Worm (Caenorhabditis elegans): ENCODE results near the gene Y17G7B.21.
A peak's percentile ranks its signal among the peaks of the same experiment; 100 is the strongest.

Y17G7B.21 gene

ce11 chrII:11964847-11965246 is 12.6 kb downstream of the Y17G7B.21 start (continued):
- TF ChIP-seq ceh-91 (GFP tag; IDR thresholded peaks at IDR 0.05), result 0 out of 2 replicates have a peak, but pooled peaks have one; percentile 29
- TF ChIP-seq lin-54 (GFP tag; optimal IDR thresholded peaks at IDR 0.05), result no peak
- TF ChIP-seq egl-44 (GFP tag; IDR thresholded peaks at IDR 0.05), result 0 out of 2 replicates have a peak, but pooled peaks have one; percentile 37
- 0 out of 2 replicates have a peak, but pooled peaks have one; percentile 36 for TF ChIP-seq Y79H2A.3 (GFP tag; conservative IDR thresholded peaks at IDR 0.05)
- peak; percentile 60 for TF ChIP-seq nfyb-1 (GFP tag; IDR thresholded peaks at IDR 0.05)
- peak; percentile 5 for TF ChIP-seq die-1 (tag; optimal IDR thresholded peaks at IDR 0.05)
- 0 out of 2 replicates have a peak, but pooled peaks have one; percentile 23 for TF ChIP-seq zfh-2 (GFP tag; conservative IDR thresholded peaks at IDR 0.05)
- no peak for TF ChIP-seq zim-3 (tag; optimal IDR thresholded peaks at IDR 0.05)
- no peak for TF ChIP-seq cebp-1 (GFP tag; IDR thresholded peaks at IDR 0.05)
- TF ChIP-seq cebp-1 (tag; optimal IDR thresholded peaks at IDR 0.05), result peak; percentile 15
- 0 out of 2 replicates have a peak, but pooled peaks have one; percentile 39 for TF ChIP-seq pbrm-1 (GFP tag; IDR thresholded peaks at IDR 0.05)
- no peak for TF ChIP-seq ceh-27 (GFP tag; optimal IDR thresholded peaks at IDR 0.05)
- 0 out of 2 replicates have a peak, but pooled peaks have one; percentile 9 for TF ChIP-seq F33H1.4 (GFP tag; IDR thresholded peaks at IDR 0.05)
- TF ChIP-seq athp-1 (tag; optimal IDR thresholded peaks at IDR 0.05), result peak; percentile 35
- TF ChIP-seq hlh-26 (GFP tag; conservative IDR thresholded peaks at IDR 0.05), result no peak
- no peak for TF ChIP-seq F49E8.2 (tag; optimal IDR thresholded peaks at IDR 0.05; ENCODE audit: insufficient read depth)

ce11 chrII:11963132-11963630 is 14.3 kb downstream of the Y17G7B.21 start:
- peak; percentile 94 for TF ChIP-seq nfyb-1 (GFP tag; IDR thresholded peaks at IDR 0.05)
- 0 out of 2 replicates have a peak, but pooled peaks have one; percentile 41 for TF ChIP-seq nfya-2 (GFP tag; IDR thresholded peaks at IDR 0.05)
- no peak for TF ChIP-seq F52B5.7 (tag; optimal IDR thresholded peaks at IDR 0.05)

ce11 chrII:11962083-11962482 is 15.4 kb downstream of the Y17G7B.21 start, which contains the start of the genes W03C9.1 and W03C9.2:
Gene W03C9.1, minus strand, starts transcription at chrII:11962128.
Gene W03C9.2, plus strand, starts transcription at chrII:11962368.
- TF ChIP-seq attf-3 (GFP tag; conservative IDR thresholded peaks at IDR 0.05), result peak; percentile 81
- TF ChIP-seq ztf-26 (tag; optimal IDR thresholded peaks at IDR 0.05), result no peak

- TF ChIP-seq madf-6 (GFP tag; IDR thresholded peaks at IDR 0.05) (peak; percentile 90), sea-2 (GFP tag; IDR thresholded peaks at IDR 0.05) (peak; percentile 96), mes-4 (tag; optimal IDR thresholded peaks at IDR 0.05) (peak; percentile 95), lir-1 (GFP tag; conservative IDR thresholded peaks at IDR 0.05) (peak; percentile 85), nfya-2 (GFP tag; IDR thresholded peaks at IDR 0.05) (0 out of 2 replicates have a peak, but pooled peaks have one; percentile 79), D2030.7 (GFP tag; IDR thresholded peaks at IDR 0.05) (peak; percentile 96), ekl-4 (GFP tag; IDR thresholded peaks at IDR 0.05) (peak; percentile 96), dpff-1 (tag; optimal IDR thresholded peaks at IDR 0.05) (peak; percentile 88), unc-62 (GFP tag; optimal IDR thresholded peaks at IDR 0.05) (no peak), ets-4 (GFP tag; optimal IDR thresholded peaks at IDR 0.05) (peak; percentile 99), madf-10 (tag; optimal IDR thresholded peaks at IDR 0.05) (peak; percentile 92), F57C9.4 (tag; optimal IDR thresholded peaks at IDR 0.05) (peak; percentile 92), lin-40 (tag; optimal IDR thresholded peaks at IDR 0.05) (peak; percentile 85), cebp-1 (GFP tag; IDR thresholded peaks at IDR 0.05) (peak; percentile 88), cebp-1 (tag; optimal IDR thresholded peaks at IDR 0.05) (peak; percentile 95), ceh-100 (GFP tag; IDR thresholded peaks at IDR 0.05) (peak; percentile 89), F55B11.4 (tag; optimal IDR thresholded peaks at IDR 0.05; ENCODE audit: borderline replicate concordance, insufficient read depth) (peak; percentile 52), lin-26 (GFP tag; IDR thresholded peaks at IDR 0.05) (peak; percentile 100), dox-1 (GFP tag; IDR thresholded peaks at IDR 0.05) (peak; percentile 98), Y53G8AR.9 (GFP tag; conservative IDR thresholded peaks at IDR 0.05) (peak; percentile 88), snpc-1.1 (tag; optimal IDR thresholded peaks at IDR 0.05; ENCODE audit: insufficient read depth) (peak; percentile 77), K12H6.12 (tag; optimal IDR thresholded peaks at IDR 0.05) (peak; percentile 91), zim-3 (tag; optimal IDR thresholded peaks at IDR 0.05) (peak; percentile 99), attf-6 (GFP tag; IDR thresholded peaks at IDR 0.05) (peak; percentile 89), nhr-179 (tag; optimal IDR thresholded peaks at IDR 0.05) (peak; percentile 83), repo-1 (tag; optimal IDR thresholded peaks at IDR 0.05) (peak; percentile 96)
Observed at ce11 chrII:11960596-11961217, 16.8 kb downstream of the Y17G7B.21 start.

Data from whole organism, young adult.